Fruit fly (Drosophila melanogaster) whole organism, embryonic: ENCODE data around the gene CG15629.

Source experiments
- ATbp ChIP-seq: fragments of 200-800 bp; sonication (Bioruptor generic); optimal IDR thresholded peaks from 2 replicates; lab custom pipeline; 2017; ENCODE audit warnings: missing biosample characterization, mild to moderate bottlenecking, missing genetic modification characterization, missing genetic modification reagents
- Bteb2 ChIP-seq: fragments of 200-800 bp; sonication (Bioruptor generic); optimal IDR thresholded peaks from 2 replicates; lab custom pipeline; 2016; ENCODE audit warnings: missing biosample characterization, missing genetic modification characterization
- CG10147 ChIP-seq: fragments of 200-800 bp; sonication (Bioruptor generic); optimal IDR thresholded peaks from 2 replicates; lab custom pipeline; 2019; ENCODE audit warnings: missing biosample characterization, mild to moderate bottlenecking, missing genetic modification characterization, moderate library complexity
- CG10267 ChIP-seq: fragments of 200-800 bp; sonication (Bioruptor generic); optimal IDR thresholded peaks from 2 replicates; lab custom pipeline; 2018; ENCODE audit warnings: missing biosample characterization, mild to moderate bottlenecking, missing genetic modification characterization, moderate library complexity
- CG10543 ChIP-seq: fragments of 200-800 bp; sonication (Bioruptor generic); optimal IDR thresholded peaks from 3 replicates; lab custom pipeline; 2017; ENCODE audit warnings: missing biosample characterization, mild to moderate bottlenecking, missing genetic modification characterization, moderate library complexity
- CG12104 ChIP-seq: fragments of 200-800 bp; sonication (Bioruptor generic); optimal IDR thresholded peaks from 3 replicates; lab custom pipeline; 2016; ENCODE audit warnings: missing biosample characterization, missing genetic modification characterization
- CG12659 ChIP-seq: fragments of 200-800 bp; sonication (Bioruptor generic); optimal IDR thresholded peaks from 3 replicates; lab custom pipeline; 2017; ENCODE audit warnings: mild to moderate bottlenecking, missing biosample characterization, missing genetic modification reagents, missing genetic modification characterization
- CG13424 ChIP-seq: fragments of 200-800 bp; sonication (Bioruptor generic); optimal IDR thresholded peaks from 2 replicates; lab custom pipeline; 2019; ENCODE audit warnings: missing biosample characterization, mild to moderate bottlenecking, missing genetic modification characterization, moderate library complexity
- CG15514 ChIP-seq: fragments of 200-800 bp; sonication (Bioruptor generic); optimal IDR thresholded peaks from 3 replicates; lab custom pipeline; 2017; ENCODE audit warnings: missing biosample characterization, missing genetic modification characterization, mild to moderate bottlenecking, moderate library complexity, missing genetic modification reagents
- CG17385 ChIP-seq: fragments of 200-800 bp; sonication (Bioruptor generic); optimal IDR thresholded peaks from 3 replicates; lab custom pipeline; 2018; ENCODE audit warnings: missing biosample characterization, mild to moderate bottlenecking, missing genetic modification characterization
- CG18764 ChIP-seq: fragments of 200-800 bp; sonication (Bioruptor generic); optimal IDR thresholded peaks from 3 replicates; lab custom pipeline; 2016; ENCODE audit warnings: missing biosample characterization, missing genetic modification characterization
- CG2129 ChIP-seq: fragments of 200-800 bp; sonication (Bioruptor generic); IDR thresholded peaks from 2 replicates; pipeline ENCODE4 v1.3.6; 2022; ENCODE audit warnings: missing biosample characterization, missing genetic modification characterization; ENCODE audit not compliant: partially characterized antibody
- CG2889 ChIP-seq: fragments of 200-800 bp; sonication (Bioruptor generic); IDR thresholded peaks from 3 replicates; pipeline ENCODE4 v1.3.6; 2022; ENCODE audit warnings: missing biosample characterization, missing genetic modification characterization
- CG32772 ChIP-seq: fragments of 200-800 bp; sonication (Bioruptor generic); IDR thresholded peaks from 2 replicates; pipeline ENCODE4 v1.3.6; 2022; ENCODE audit warnings: missing biosample characterization, missing genetic modification characterization
- CG6765 ChIP-seq: fragments of 200-800 bp; sonication (Bioruptor generic); optimal IDR thresholded peaks from 3 replicates; lab custom pipeline; 2017; ENCODE audit warnings: missing biosample characterization, mild to moderate bottlenecking, missing genetic modification characterization
- CG6791 ChIP-seq: fragments of 200-800 bp; sonication (Bioruptor generic); IDR thresholded peaks from 3 replicates; pipeline ENCODE4 v1.3.6; 2022; ENCODE audit warnings: missing biosample characterization, missing genetic modification characterization; ENCODE audit not compliant: partially characterized antibody
- CG8281 ChIP-seq: fragments of 200-800 bp; sonication (Bioruptor generic); optimal IDR thresholded peaks from 2 replicates; lab custom pipeline; 2018; ENCODE audit warnings: missing biosample characterization, mild to moderate bottlenecking, missing genetic modification characterization, moderate library complexity
- CoRest ChIP-seq: fragments of 200-800 bp; sonication (Bioruptor generic); optimal IDR thresholded peaks from 3 replicates; lab custom pipeline; 2018; ENCODE audit warnings: missing biosample characterization, mild to moderate bottlenecking, missing genetic modification characterization, moderate library complexity
- D19A ChIP-seq: fragments of 200-800 bp; optimal IDR thresholded peaks from 3 replicates; lab custom pipeline; 2019; ENCODE audit warnings: missing biosample characterization, mild to moderate bottlenecking, missing genetic modification characterization, moderate library complexity
- E2f2 ChIP-seq: fragments of 200-800 bp; sonication (Bioruptor generic); IDR thresholded peaks from 2 replicates; pipeline ENCODE4 v1.3.6; 2022; ENCODE audit warnings: missing biosample characterization, missing genetic modification characterization
- Fer3 ChIP-seq: fragments of 200-800 bp; sonication (Bioruptor generic); optimal IDR thresholded peaks from 2 replicates; lab custom pipeline; 2018; ENCODE audit warnings: missing biosample characterization, mild to moderate bottlenecking, missing genetic modification characterization, moderate library complexity
- Hmr ChIP-seq: fragments of 200-800 bp; sonication (Bioruptor generic); optimal IDR thresholded peaks from 3 replicates; lab custom pipeline; 2017; ENCODE audit warnings: mild to moderate bottlenecking, missing biosample characterization, missing genetic modification reagents, missing genetic modification characterization
- MBD-R2 ChIP-seq: fragments of 200-800 bp; sonication (Bioruptor generic); IDR thresholded peaks from 2 replicates; pipeline ENCODE4 v1.3.6; 2022; ENCODE audit warnings: missing biosample characterization, missing genetic modification characterization
- MESR4 ChIP-seq: fragments of 200-800 bp; sonication (Bioruptor generic); optimal IDR thresholded peaks from 2 replicates; lab custom pipeline; 2018; ENCODE audit warnings: missing biosample characterization, mild to moderate bottlenecking, missing genetic modification characterization, moderate library complexity
- MTF-1 ChIP-seq: fragments of 200-800 bp; sonication (Bioruptor generic); optimal IDR thresholded peaks from 2 replicates; lab custom pipeline; 2018; ENCODE audit warnings: missing biosample characterization, mild to moderate bottlenecking, missing genetic modification characterization, borderline replicate concordance
- PHDP ChIP-seq: fragments of 200-800 bp; sonication (Bioruptor generic); optimal IDR thresholded peaks from 3 replicates; lab custom pipeline; 2018; ENCODE audit warnings: missing biosample characterization, mild to moderate bottlenecking, missing genetic modification characterization, moderate library complexity
- Sox100B ChIP-seq: fragments of 200-800 bp; sonication (Bioruptor generic); optimal IDR thresholded peaks from 3 replicates; lab custom pipeline; 2018; ENCODE audit warnings: missing biosample characterization, mild to moderate bottlenecking, missing genetic modification characterization
- Ssrp ChIP-seq: fragments of 200-800 bp; sonication (Bioruptor generic); optimal IDR thresholded peaks from 2 replicates; lab custom pipeline; 2018; ENCODE audit warnings: missing biosample characterization, mild to moderate bottlenecking, missing genetic modification characterization, moderate library complexity
- Vsx1 ChIP-seq: fragments of 200-800 bp; sonication (Bioruptor generic); optimal IDR thresholded peaks from 2 replicates; lab custom pipeline; 2017; ENCODE audit warnings: missing biosample characterization, mild to moderate bottlenecking, missing genetic modification characterization, missing genetic modification reagents
- dmrt11E ChIP-seq: fragments of 200-800 bp; sonication (Bioruptor generic); optimal IDR thresholded peaks from 3 replicates; lab custom pipeline; 2018; ENCODE audit warnings: missing biosample characterization, mild to moderate bottlenecking, missing genetic modification characterization, moderate library complexity
- dpn ChIP-seq, 2 experiments: fragments of 200-800 bp; sonication (Bioruptor generic); optimal IDR thresholded peaks; 3 replicates each; lab custom pipeline; 2016; ENCODE audit warnings: missing biosample characterization in 2 of 2, missing genetic modification characterization in 2 of 2
- exex ChIP-seq: fragments of 200-800 bp; sonication (Bioruptor generic); optimal IDR thresholded peaks from 4 replicates; lab custom pipeline; 2018; ENCODE audit warnings: missing biosample characterization, mild to moderate bottlenecking, missing genetic modification characterization, moderate library complexity
- fd96Cb ChIP-seq: fragments of 200-800 bp; sonication (Bioruptor generic); optimal IDR thresholded peaks from 2 replicates; lab custom pipeline; 2018; ENCODE audit warnings: missing biosample characterization, mild to moderate bottlenecking, missing genetic modification characterization, moderate library complexity
- gcm ChIP-seq: fragments of 200-800 bp; sonication (Bioruptor generic); optimal IDR thresholded peaks from 2 replicates; lab custom pipeline; 2019; ENCODE audit warnings: missing biosample characterization, mild to moderate bottlenecking, missing genetic modification characterization, moderate library complexity
- gcm2 ChIP-seq: fragments of 200-800 bp; sonication (Bioruptor generic); optimal IDR thresholded peaks from 2 replicates; lab custom pipeline; 2016; ENCODE audit warnings: missing biosample characterization, missing genetic modification characterization
- gfzf ChIP-seq: fragments of 200-800 bp; sonication (Bioruptor generic); optimal IDR thresholded peaks from 2 replicates; lab custom pipeline; 2016; ENCODE audit warnings: missing biosample characterization, mild to moderate bottlenecking, missing genetic modification characterization, moderate library complexity
- inv ChIP-seq: fragments of 200-800 bp; sonication (Bioruptor generic); IDR thresholded peaks from 2 replicates; pipeline ENCODE4 v1.3.6; 2022; ENCODE audit warnings: missing biosample characterization, missing genetic modification characterization; ENCODE audit not compliant: partially characterized antibody
- pan ChIP-seq, 4 experiments: fragments of >200 bp in 3 of 4; fragments of 200-800 bp in 1 of 4; sonication (Bioruptor generic) in 1 of 4; optimal IDR thresholded peaks in 3 of 4; IDR thresholded peaks in 1 of 4; 2 replicates each; pipeline versions ENCODE4 v1.3.6 to Lab custom; 2017 to 2022; ENCODE audit warnings: missing biosample characterization in 2 of 4, missing genetic modification characterization in 2 of 4, mixed read lengths in 1 of 4
- schlank ChIP-seq: fragments of 200-800 bp; sonication (Bioruptor generic); optimal IDR thresholded peaks from 2 replicates; lab custom pipeline; 2018; ENCODE audit warnings: missing biosample characterization, mild to moderate bottlenecking, missing genetic modification characterization
- scrt ChIP-seq: fragments of 200-800 bp; sonication (Bioruptor generic); optimal IDR thresholded peaks from 2 replicates; lab custom pipeline; 2018; ENCODE audit warnings: missing biosample characterization, mild to moderate bottlenecking, missing genetic modification characterization, moderate library complexity
- sob ChIP-seq: fragments of 200-800 bp; sonication (Bioruptor generic); IDR thresholded peaks from 2 replicates; pipeline ENCODE4 v1.3.6; 2022; ENCODE audit warnings: missing biosample characterization, missing genetic modification characterization
- tio ChIP-seq: fragments of 200-800 bp; sonication (Bioruptor generic); optimal IDR thresholded peaks from 2 replicates; lab custom pipeline; 2017; ENCODE audit warnings: missing biosample characterization, missing genetic modification characterization, inconsistent platforms
- tll ChIP-seq, 2 experiments: fragments of 200-800 bp in 1 of 2; fragments of >200 bp in 1 of 2; sonication (Bioruptor generic) in 1 of 2; optimal IDR thresholded peaks; 2 replicates each; lab custom pipeline; 2017 to 2019; ENCODE audit warnings: missing biosample characterization in 2 of 2, missing genetic modification characterization in 2 of 2, mild to moderate bottlenecking in 1 of 2, moderate library complexity in 1 of 2
- trem ChIP-seq: fragments of 200-800 bp; optimal IDR thresholded peaks from 3 replicates; lab custom pipeline; 2019; ENCODE audit warnings: missing biosample characterization, mild to moderate bottlenecking, missing genetic modification characterization, moderate library complexity
- tup ChIP-seq: fragments of 200-800 bp; sonication (Bioruptor generic); optimal IDR thresholded peaks from 2 replicates; lab custom pipeline; 2016; ENCODE audit warnings: missing biosample characterization, mild to moderate bottlenecking, missing genetic modification characterization, moderate library complexity
- vvl ChIP-seq: fragments of 200-800 bp; sonication (Bioruptor generic); IDR thresholded peaks from 2 replicates; pipeline ENCODE4 v1.3.6; 2022; ENCODE audit warnings: missing biosample characterization, missing genetic modification characterization
- wek ChIP-seq: fragments of 200-800 bp; sonication (Bioruptor generic); optimal IDR thresholded peaks from 3 replicates; lab custom pipeline; 2018; ENCODE audit warnings: missing biosample characterization, mild to moderate bottlenecking, missing genetic modification characterization, moderate library complexity

Gene CG15629

dm6 chr2L:4829040-4829439 lies 16.2 kb downstream of the CG15629 start (continued):
- TF ChIP-seq CG6765 (peak; percentile 57), CG10147 (GFP tag; lab: Kevin White, UChicago) (peak; percentile 3), CG13424 (tag; lab: Kevin White, UChicago) (peak; percentile 19), CG8281 (tag; lab: Kevin White, UChicago) (peak; percentile 2), MTF-1 (GFP tag; lab: Kevin White, UChicago) (peak; percentile 16), CG18764 (GFP tag; lab: Kevin White, UChicago) (no peak), CG17385 (GFP tag; lab: Kevin White, UChicago) (peak; percentile 12), ATbp (GFP tag; lab: Kevin White, UChicago) (peak; percentile 3), dpn (GFP tag; optimal IDR thresholded peaks at IDR 0.05; lab: Kevin White, UChicago) (no peak), scrt (GFP tag; lab: Kevin White, UChicago) (peak; percentile 31), sob (GFP tag; lab: Robert Waterston, UW) (peak; percentile 14; the same call in 1 of the 2 replicates), fd96Cb (tag; lab: Kevin White, UChicago) (no peak), CG12659 (GFP tag; lab: Kevin White, UChicago) (peak; percentile 17), exex (peak; percentile 24), CG32772 (no peak), gcm2 (GFP tag; lab: Kevin White, UChicago) (no peak), CG12104 (GFP tag; lab: Kevin White, UChicago) (peak; percentile 23), CG10543 (GFP tag; lab: Kevin White, UChicago) (peak; percentile 69), Hmr (GFP tag; lab: Kevin White, UChicago) (peak; percentile 60), PHDP (tag; lab: Kevin White, UChicago) (peak; percentile 50), E2f2 (GFP tag; lab: Robert Waterston, UW) (peak; percentile 24; the same call in 1 of the 2 replicates), Vsx1 (GFP tag; lab: Kevin White, UChicago) (peak; percentile 23), Sox100B (peak; percentile 12), CG10267 (tag; lab: Kevin White, UChicago) (no peak), vvl (GFP tag; lab: Robert Waterston, UW) (0 out of 2 replicates have a peak, but pooled peaks have one; percentile 20), schlank (tag; lab: Kevin White, UChicago) (peak; percentile 56), wek (GFP tag; lab: Kevin White, UChicago) (peak; percentile 33), Fer3 (tag; lab: Kevin White, UChicago) (peak; percentile 36)

DNA sequence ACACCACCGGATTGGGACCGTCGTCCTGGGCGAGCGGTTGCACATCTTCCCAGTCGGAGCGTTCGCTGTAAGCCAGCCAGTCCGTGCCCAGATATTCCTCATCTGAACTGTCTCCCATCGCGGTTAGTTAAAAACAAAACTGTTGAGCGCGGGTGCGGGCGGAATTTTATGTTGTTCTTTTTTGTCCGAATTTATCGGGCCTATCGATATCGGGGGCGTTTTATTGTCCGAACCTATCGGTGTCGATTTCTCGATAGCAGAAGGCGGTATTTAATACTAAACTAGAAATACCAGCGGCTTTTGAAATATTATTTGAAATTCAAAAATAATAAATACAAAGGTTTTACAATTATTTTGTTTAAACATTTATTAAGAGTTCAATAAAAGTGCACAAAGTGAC lies 17.7 kb downstream of the CG15629 start, which contains the start of gene Fnta:
Gene Fnta, minus strand, starts transcription at position 204 of the 400 bp plus-strand sequence.
- no peak for TF ChIP-seq Ssrp (tag; lab: Kevin White, UChicago)
- peak; percentile 51 for TF ChIP-seq gcm (GFP tag; lab: Kevin White, UChicago)
- no peak for TF ChIP-seq tio
- TF ChIP-seq gfzf (GFP tag; lab: Kevin White, UChicago), result peak; percentile 32
- peak; percentile 66 for TF ChIP-seq MESR4
- TF ChIP-seq dmrt11E (tag; lab: Kevin White, UChicago), result no peak
- no peak for TF ChIP-seq CoRest
- peak; percentile 36 for TF ChIP-seq inv
- TF ChIP-seq CG2129 (GFP tag; lab: Robert Waterston, UW), result peak; percentile 24; the same call in 1 of the 2 replicates
- TF ChIP-seq CG2889, result no peak
- TF ChIP-seq E2f2 (GFP tag; lab: Robert Waterston, UW), result peak; percentile 89
- TF ChIP-seq CG12659 (GFP tag; lab: Kevin White, UChicago), result peak; percentile 19
- peak; percentile 64 for TF ChIP-seq MBD-R2 (GFP tag; lab: Robert Waterston, UW)
- TF ChIP-seq trem (tag; lab: Kevin White, UChicago), result peak; percentile 32
- TF ChIP-seq CG15514, result peak; percentile 35
- TF ChIP-seq D19A (tag; lab: Kevin White, UChicago), result no peak
- no peak for TF ChIP-seq tup (GFP tag; lab: Kevin White, UChicago)
- no peak for TF ChIP-seq pan (optimal IDR thresholded peaks at IDR 0.05; lab: Kevin White, UChicago)
- TF ChIP-seq pan (GFP tag; optimal IDR thresholded peaks at IDR 0.05 in 1 of 2, IDR thresholded peaks at IDR 0.05 in 1 of 2), result no peak
- TF ChIP-seq CG6791, result peak; percentile 93
- TF ChIP-seq Bteb2 (GFP tag; lab: Kevin White, UChicago), result no peak
- TF ChIP-seq tll (GFP tag; optimal IDR thresholded peaks at IDR 0.05; lab: Kevin White, UChicago), result no peak
